Worm (Caenorhabditis elegans) whole organism, L2 larva: ENCODE data around the gene T23F11.11.

ENCODE experiments used
- C34F6.9 ChIP-seq: fragments of 150-350 bp; optimal IDR thresholded peaks from 2 replicates; lab custom pipeline; 2014; ENCODE audit warnings: missing biosample characterization, missing genetic modification characterization
- F13H6.1 ChIP-seq: sonication (generic microtip); optimal IDR thresholded peaks from 2 replicates; lab custom pipeline; 2016; ENCODE audit warnings: missing genetic modification characterization, missing compliant biosample characterization
- R02D3.7 ChIP-seq: fragments of 150-350 bp; optimal IDR thresholded peaks from 2 replicates; lab custom pipeline; 2014; ENCODE audit warnings: missing biosample characterization, missing genetic modification characterization
- ZK546.5 ChIP-seq: sonication (generic microtip); optimal IDR thresholded peaks from 2 replicates; lab custom pipeline; 2017; ENCODE audit warnings: missing biosample characterization, missing genetic modification characterization
- aly-2 ChIP-seq: fragments of 150-350 bp; optimal IDR thresholded peaks from 2 replicates; lab custom pipeline; 2014; ENCODE audit warnings: missing biosample characterization, missing genetic modification characterization
- ama-1 ChIP-seq: fragments of 150-350 bp; optimal IDR thresholded peaks from 2 replicates; lab custom pipeline; 2018; ENCODE audit warnings: inconsistent platforms
- blmp-1 ChIP-seq: sonication (generic microtip); optimal IDR thresholded peaks from 2 replicates; lab custom pipeline; 2017; ENCODE audit warnings: missing genetic modification characterization, mild to moderate bottlenecking, missing compliant biosample characterization, antibody characterized with exemption, moderate library complexity; ENCODE audit not compliant: insufficient read depth
- ceh-82 ChIP-seq: fragments of 150-350 bp; optimal IDR thresholded peaks from 2 replicates; lab custom pipeline; 2014; ENCODE audit warnings: missing biosample characterization, missing genetic modification characterization
- crh-2 ChIP-seq: sonication (generic microtip); optimal IDR thresholded peaks from 2 replicates; lab custom pipeline; 2017; ENCODE audit warnings: missing biosample characterization, missing genetic modification characterization
- dmd-4 ChIP-seq: sonication (generic microtip); optimal IDR thresholded peaks from 2 replicates; lab custom pipeline; 2017; ENCODE audit warnings: missing biosample characterization, missing genetic modification characterization
- egl-27 ChIP-seq: sonication (generic microtip); optimal IDR thresholded peaks from 3 replicates; lab custom pipeline; 2017; ENCODE audit warnings: missing biosample characterization, missing genetic modification reagents, missing genetic modification characterization
- elt-1 ChIP-seq: fragments of 150-350 bp; optimal IDR thresholded peaks from 2 replicates; lab custom pipeline; 2014; ENCODE audit warnings: missing biosample characterization, missing genetic modification characterization
- elt-3 ChIP-seq: sonication (generic microtip); optimal IDR thresholded peaks from 2 replicates; lab custom pipeline; 2017; ENCODE audit warnings: missing biosample characterization, missing genetic modification characterization
- fos-1 ChIP-seq: fragments of 150-350 bp; optimal IDR thresholded peaks from 2 replicates; lab custom pipeline; 2014; ENCODE audit warnings: missing biosample characterization, missing genetic modification characterization
- gmeb-1 ChIP-seq: fragments of 150-350 bp; optimal IDR thresholded peaks from 2 replicates; lab custom pipeline; 2014; ENCODE audit warnings: missing biosample characterization, missing genetic modification characterization
- lin-11 ChIP-seq: fragments of 150-350 bp; sonication (generic microtip); optimal IDR thresholded peaks from 2 replicates; lab custom pipeline; 2014; ENCODE audit warnings: missing biosample characterization, missing genetic modification characterization, inconsistent platforms, mixed read lengths
- lsy-2 ChIP-seq, 2 experiments: fragments of 150-350 bp in 1 of 2; sonication (generic microtip) in 1 of 2; optimal IDR thresholded peaks; 2 replicates each; lab custom pipeline; 2014 to 2017; ENCODE audit warnings: missing biosample characterization in 2 of 2, missing genetic modification characterization in 2 of 2
- mab-5 ChIP-seq: fragments of 150-350 bp; optimal IDR thresholded peaks from 2 replicates; lab custom pipeline; 2014; ENCODE audit warnings: missing biosample characterization, missing genetic modification characterization
- mdl-1 ChIP-seq, 2 experiments: fragments of 150-350 bp in 1 of 2; sonication (generic microtip) in 1 of 2; optimal IDR thresholded peaks; 2 replicates each; lab custom pipeline; 2017; ENCODE audit warnings: missing biosample characterization in 2 of 2, missing genetic modification characterization in 2 of 2
- nhr-10 ChIP-seq: sonication (generic microtip); optimal IDR thresholded peaks from 2 replicates; lab custom pipeline; 2017; ENCODE audit warnings: missing biosample characterization, missing genetic modification characterization
- nhr-11 ChIP-seq: fragments of 150-350 bp; optimal IDR thresholded peaks from 2 replicates; lab custom pipeline; 2014; ENCODE audit warnings: missing biosample characterization, missing genetic modification characterization
- nhr-129 ChIP-seq: fragments of 150-350 bp; optimal IDR thresholded peaks from 2 replicates; lab custom pipeline; 2014; ENCODE audit warnings: missing biosample characterization, missing genetic modification characterization
- nhr-21 ChIP-seq: fragments of 150-350 bp; optimal IDR thresholded peaks from 2 replicates; lab custom pipeline; 2014; ENCODE audit warnings: missing biosample characterization, missing genetic modification characterization
- nhr-23 ChIP-seq: fragments of 150-350 bp; optimal IDR thresholded peaks from 2 replicates; lab custom pipeline; 2014; ENCODE audit warnings: missing biosample characterization, missing genetic modification reagents, missing genetic modification characterization
- nhr-237 ChIP-seq: fragments of 150-350 bp; optimal IDR thresholded peaks from 2 replicates; lab custom pipeline; 2014; ENCODE audit warnings: missing biosample characterization, missing genetic modification characterization
- nhr-25 ChIP-seq: fragments of 150-350 bp; sonication (generic microtip); optimal IDR thresholded peaks from 3 replicates; lab custom pipeline; 2014; ENCODE audit warnings: missing biosample characterization, missing genetic modification characterization
- nhr-6 ChIP-seq: fragments of 150-350 bp; optimal IDR thresholded peaks from 2 replicates; lab custom pipeline; 2014; ENCODE audit warnings: missing biosample characterization, missing genetic modification characterization
- nhr-77 ChIP-seq: fragments of 150-350 bp; optimal IDR thresholded peaks from 2 replicates; lab custom pipeline; 2014; ENCODE audit warnings: missing biosample characterization, missing genetic modification characterization
- peb-1 ChIP-seq: fragments of 150-350 bp; optimal IDR thresholded peaks from 2 replicates; lab custom pipeline; 2014; ENCODE audit warnings: missing biosample characterization, missing genetic modification characterization
- skn-1 ChIP-seq: sonication (generic microtip); optimal IDR thresholded peaks from 2 replicates; lab custom pipeline; 2017; ENCODE audit warnings: missing biosample characterization, missing genetic modification characterization
- sma-3 ChIP-seq: sonication (generic microtip); optimal IDR thresholded peaks from 2 replicates; lab custom pipeline; 2016; ENCODE audit warnings: missing genetic modification reagents, missing genetic modification characterization, missing compliant biosample characterization
- sma-9 ChIP-seq, 2 experiments: fragments of 150-350 bp in 1 of 2; sonication (generic microtip) in 1 of 2; optimal IDR thresholded peaks; 2 replicates each; lab custom pipeline; 2014 to 2016; ENCODE audit warnings: missing genetic modification characterization in 2 of 2, mild to moderate bottlenecking in 1 of 2, missing biosample characterization in 1 of 2, missing compliant biosample characterization in 1 of 2, missing genetic modification reagents in 1 of 2, moderate library complexity in 1 of 2
- unc-55 ChIP-seq: fragments of 150-350 bp; sonication (generic microtip); optimal IDR thresholded peaks from 3 replicates; lab custom pipeline; 2014; ENCODE audit warnings: missing biosample characterization, missing genetic modification reagents, missing genetic modification characterization
- unc-62 ChIP-seq: fragments of 150-350 bp; optimal IDR thresholded peaks from 2 replicates; lab custom pipeline; 2014; ENCODE audit warnings: missing biosample characterization, missing genetic modification reagents, missing genetic modification characterization
- ztf-1 ChIP-seq: fragments of 200-800 bp; sonication (Bioruptor generic); conservative IDR thresholded peaks from 2 replicates; pipeline ENCODE4 v1.3.6; 2022; ENCODE audit warnings: missing genetic modification characterization, missing compliant biosample characterization
- ztf-4 ChIP-seq: fragments of 150-350 bp; optimal IDR thresholded peaks from 2 replicates; lab custom pipeline; 2014; ENCODE audit warnings: missing biosample characterization, missing genetic modification characterization

Gene T23F11.11

DNA sequence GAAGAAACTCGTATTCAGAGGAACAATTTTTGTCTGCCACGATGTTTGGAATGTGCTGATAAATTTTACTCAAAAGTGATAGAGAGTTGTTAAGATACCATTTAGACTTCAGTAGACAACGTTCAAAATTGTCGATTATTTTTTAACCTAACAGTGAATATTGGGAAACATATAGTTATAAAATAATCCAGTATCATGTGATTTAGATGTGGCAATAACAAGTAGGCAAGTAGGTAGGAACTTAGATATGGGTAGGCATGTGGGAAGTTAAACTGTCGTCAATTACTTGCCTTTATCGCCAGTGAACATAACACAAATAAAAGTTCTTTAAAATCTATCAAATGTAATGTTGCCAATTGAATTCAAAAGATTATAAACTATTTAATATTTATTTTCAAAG is at the start of gene T23F11.11:
Gene T23F11.11 (minus strand): TSS at position 101 of the 400 bp plus-strand sequence.
- TF ChIP-seq nhr-23 (no peak), sma-3 (no peak), blmp-1 (tag; lab: Kevin White, UChicago) (no peak), nhr-21 (tag; lab: Kevin White, UChicago) (no peak), F13H6.1 (tag; lab: Kevin White, UChicago) (no peak)
- TF ChIP-seq, all 48 proteins: peak for 0

DNA sequence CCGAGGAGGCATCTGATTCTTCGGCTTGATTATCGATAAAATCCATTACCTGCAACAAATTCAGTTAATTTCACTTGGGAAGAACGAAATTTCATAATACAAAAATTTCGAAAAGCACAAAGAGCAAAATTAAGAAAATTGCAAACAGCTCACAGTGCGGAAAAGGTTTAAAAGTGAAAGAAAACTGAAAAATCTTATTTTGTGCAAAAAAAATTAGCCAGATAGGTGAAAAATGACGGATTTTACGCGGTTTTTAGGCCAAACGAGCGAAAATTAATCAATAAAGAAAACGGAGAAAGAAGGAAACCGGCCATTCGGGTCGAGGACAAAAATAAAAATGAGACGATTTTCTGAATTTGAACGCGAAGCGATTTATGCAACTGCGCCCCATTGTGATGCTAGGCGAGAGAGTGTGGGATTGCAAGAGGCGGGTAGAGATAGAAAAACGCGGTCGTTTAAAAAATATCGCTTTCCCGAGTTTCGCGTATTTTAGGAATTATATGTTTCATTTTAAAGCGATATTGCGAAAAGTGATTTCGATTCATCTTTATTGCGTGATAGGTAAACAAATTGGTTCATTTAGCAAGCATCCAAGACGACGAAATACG is 49.3 kb upstream of the T23F11.11 start, which contains the start of gene emb-5:
Gene emb-5 (minus strand): TSS at position 51 of the 608 bp plus-strand sequence.
- TF ChIP-seq nhr-21 (tag; lab: Kevin White, UChicago) (peak; percentile 6), fos-1 (peak; percentile 1), nhr-237 (no peak), nhr-129 (peak; percentile 71), sma-9 (GFP tag; optimal IDR thresholded peaks at IDR 0.05; lab: Kevin White, UChicago) (peak; percentile 69), sma-9 (tag; optimal IDR thresholded peaks at IDR 0.05; lab: Kevin White, UChicago) (no peak), mab-5 (tag; lab: Kevin White, UChicago) (peak; percentile 75), sma-3 (peak; percentile 45), ama-1 (lab: Kevin White, UChicago) (no peak), unc-62 (GFP tag; lab: Kevin White, UChicago) (no peak), gmeb-1 (tag; lab: Kevin White, UChicago) (peak; percentile 95), crh-2 (tag; lab: Kevin White, UChicago) (peak; percentile 65), lsy-2 (tag; optimal IDR thresholded peaks at IDR 0.05; lab: Kevin White, UChicago) (peak; percentile 56 to 81), peb-1 (tag; lab: Kevin White, UChicago) (no peak), unc-55 (peak; percentile 83), C34F6.9 (peak; percentile 62), mdl-1 (tag; optimal IDR thresholded peaks at IDR 0.05; lab: Kevin White, UChicago) (no peak), lin-11 (peak; percentile 32), egl-27 (peak; percentile 9), ceh-82 (tag; lab: Kevin White, UChicago) (no peak), elt-3 (tag; lab: Kevin White, UChicago) (no peak)

DNA sequence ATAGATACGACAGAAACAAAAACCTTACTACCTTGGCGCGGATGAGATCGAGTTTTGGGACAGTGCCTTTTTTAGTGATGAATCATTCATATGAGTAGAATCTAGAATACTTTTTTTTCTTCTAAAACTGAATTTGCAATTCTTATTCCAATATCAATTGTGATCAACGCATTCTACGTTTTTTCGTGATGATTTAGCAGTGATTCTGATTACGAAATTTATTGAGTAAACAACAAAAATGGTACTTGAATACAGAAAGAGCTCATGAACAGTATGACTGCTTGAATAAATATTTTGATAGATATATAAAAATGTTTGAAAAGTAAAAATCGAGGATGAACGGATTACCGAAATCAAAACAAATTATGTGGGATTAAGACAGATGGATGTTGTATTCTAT is 43.7 kb upstream of the T23F11.11 start, which contains the start of gene him-18:
Gene him-18 (minus strand): TSS at position 101 of the 400 bp plus-strand sequence.
- TF ChIP-seq elt-3 (tag; lab: Kevin White, UChicago) (no peak), nhr-11 (no peak), nhr-10 (no peak), blmp-1 (tag; lab: Kevin White, UChicago) (no peak), skn-1 (tag; lab: Kevin White, UChicago) (no peak), nhr-77 (tag; lab: Kevin White, UChicago) (no peak), R02D3.7 (tag; lab: Kevin White, UChicago) (no peak), mdl-1 (tag; optimal IDR thresholded peaks at IDR 0.05; lab: Kevin White, UChicago) (no peak), dmd-4 (tag; lab: Kevin White, UChicago) (no peak), egl-27 (no peak), ZK546.5 (tag; lab: Kevin White, UChicago) (no peak), ceh-82 (tag; lab: Kevin White, UChicago) (no peak), ztf-4 (no peak)

DNA sequence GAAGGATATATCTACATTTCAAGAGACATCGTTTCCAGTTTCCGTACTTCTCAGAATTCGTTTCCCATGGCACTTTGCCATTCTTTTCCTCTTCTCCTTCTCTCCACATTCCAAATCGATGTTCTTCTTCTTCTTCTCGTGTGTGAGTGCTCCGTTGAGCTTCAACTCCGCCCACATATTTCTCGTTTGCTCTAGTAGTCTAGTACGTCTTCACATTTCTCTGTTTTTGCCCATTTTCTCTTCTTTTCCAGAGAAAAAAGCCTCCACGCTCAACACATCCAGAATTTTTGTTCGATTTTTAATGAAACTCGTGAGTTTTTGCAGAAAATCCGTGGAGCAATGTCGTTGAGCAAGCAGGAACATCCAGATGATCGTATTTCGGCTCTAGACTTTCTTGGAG is 37.5 kb upstream of the T23F11.11 start, which contains the start of gene T04A8.18:
Gene T04A8.18 (plus strand): TSS at position 301 of the 400 bp plus-strand sequence.
- no peak for TF ChIP-seq nhr-6 (tag; lab: Kevin White, UChicago)
- peak; percentile 4 for TF ChIP-seq unc-55
- TF ChIP-seq, all 48 proteins: peak for 1

DNA sequence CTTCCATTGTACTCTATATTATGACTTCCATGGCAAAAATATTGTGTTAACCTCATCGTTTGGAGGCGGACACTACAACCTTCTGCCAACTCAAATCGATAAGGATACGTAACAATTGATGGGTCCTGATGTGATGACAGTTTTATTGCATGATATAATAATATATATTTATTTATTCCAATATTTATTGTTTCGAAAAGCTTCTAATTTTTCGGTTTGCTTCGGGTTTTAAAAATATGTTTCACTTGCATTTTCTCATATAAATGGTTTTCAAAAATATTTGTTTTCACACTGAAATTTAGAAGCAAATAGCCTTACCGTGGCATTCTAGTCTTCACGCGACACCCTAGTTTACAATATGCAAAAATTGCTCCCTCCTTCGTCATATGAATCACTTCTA is 35.3 kb upstream of the T23F11.11 start, which contains the start of gene T04A8.13:
Gene T04A8.13 (plus strand): TSS at position 301 of the 400 bp plus-strand sequence.
- no peak for TF ChIP-seq lsy-2 (tag; optimal IDR thresholded peaks at IDR 0.05; lab: Kevin White, UChicago)
- TF ChIP-seq ztf-1 (GFP tag; lab: Robert Waterston, UW): no peak
- no peak for TF ChIP-seq nhr-25 (tag; lab: Kevin White, UChicago)
- no peak for TF ChIP-seq elt-1 (tag; lab: Kevin White, UChicago)
- no peak for TF ChIP-seq aly-2
- TF ChIP-seq nhr-237: no peak
- TF ChIP-seq fos-1: no peak
- TF ChIP-seq mdl-1 (tag; optimal IDR thresholded peaks at IDR 0.05; lab: Kevin White, UChicago): no peak
- TF ChIP-seq ztf-4: no peak
- TF ChIP-seq, all 48 proteins: peak for 0
